Worm (Caenorhabditis elegans) whole organism, L1 larva: Measurements from ENCODE around the gene gba-3.
A peak's percentile ranks its signal among the peaks of the same experiment; 100 is the strongest.

Source experiments
- C04F5.9 ChIP-seq: sonication (generic microtip); optimal IDR thresholded peaks from 2 replicates; lab custom pipeline; 2016; ENCODE audit warnings: missing genetic modification characterization, missing compliant biosample characterization
- C34B4.2 ChIP-seq: sonication (generic microtip); optimal IDR thresholded peaks from 2 replicates; lab custom pipeline; 2017; ENCODE audit warnings: mild to moderate bottlenecking, missing genetic modification characterization, missing compliant biosample characterization
- F16B12.6 ChIP-seq: fragments of 150-350 bp; optimal IDR thresholded peaks from 2 replicates; lab custom pipeline; 2014; ENCODE audit warnings: missing biosample characterization, missing genetic modification characterization
- aha-1 ChIP-seq: fragments of 150-350 bp; optimal IDR thresholded peaks from 2 replicates; lab custom pipeline; 2014; ENCODE audit warnings: missing biosample characterization, missing genetic modification characterization
- aly-2 ChIP-seq: fragments of 150-350 bp; optimal IDR thresholded peaks from 2 replicates; lab custom pipeline; 2014; ENCODE audit warnings: missing biosample characterization, missing genetic modification characterization
- ama-1 ChIP-seq: fragments of 150-350 bp; optimal IDR thresholded peaks from 2 replicates; lab custom pipeline; 2014
- blmp-1 ChIP-seq: fragments of 150-350 bp; optimal IDR thresholded peaks from 2 replicates; lab custom pipeline; 2014; ENCODE audit warnings: missing biosample characterization, missing genetic modification characterization
- ceh-63 ChIP-seq: fragments of 200-800 bp; sonication (Bioruptor generic); optimal IDR thresholded peaks from 2 replicates; lab custom pipeline; 2018; ENCODE audit warnings: mild to moderate bottlenecking, missing genetic modification characterization, missing compliant biosample characterization
- ceh-8 ChIP-seq: fragments of 200-800 bp; sonication (Bioruptor generic); optimal IDR thresholded peaks from 2 replicates; lab custom pipeline; 2018; ENCODE audit warnings: mild to moderate bottlenecking, missing genetic modification characterization, moderate library complexity, missing compliant biosample characterization
- ceh-88 ChIP-seq: fragments of 200-800 bp; sonication (Bioruptor generic); IDR thresholded peaks from 2 replicates; pipeline ENCODE4 v1.3.6; 2022; ENCODE audit warnings: missing genetic modification characterization, missing compliant biosample characterization
- dpl-1 ChIP-seq, 3 experiments: fragments of 150-350 bp in 2 of 3; sonication (generic microtip) in 1 of 3; optimal IDR thresholded peaks; 2 replicates each; lab custom pipeline; 2014 to 2017; ENCODE audit warnings: missing biosample characterization in 3 of 3, missing genetic modification characterization in 3 of 3, missing genetic modification reagents in 3 of 3
- efl-1 ChIP-seq, 4 experiments: fragments of 150-350 bp; optimal IDR thresholded peaks in 3 of 4; peaks in 1 of 4; 1 replicate in 1 of 4; 2 replicates in 3 of 4; lab custom pipeline; 2014; ENCODE audit warnings: missing biosample characterization in 2 of 4, missing genetic modification characterization in 2 of 4, missing genetic modification reagents in 2 of 4
- efl-3 ChIP-seq: fragments of 200-800 bp; sonication (Bioruptor generic); optimal IDR thresholded peaks from 2 replicates; lab custom pipeline; 2018; ENCODE audit warnings: mild to moderate bottlenecking, missing genetic modification characterization, missing compliant biosample characterization
- egl-13 ChIP-seq: sonication (generic microtip); optimal IDR thresholded peaks from 2 replicates; lab custom pipeline; 2016; ENCODE audit warnings: missing genotype, missing genetic modification reagents, missing genetic modification characterization, missing compliant biosample characterization
- elt-3 ChIP-seq, 6 experiments: fragments of 150-350 bp in 1 of 6; sonication (generic microtip); optimal IDR thresholded peaks; 2 replicates each; lab custom pipeline; 2017 to 2018; ENCODE audit warnings: missing biosample characterization in 6 of 6, missing genetic modification characterization in 6 of 6, inconsistent platforms in 1 of 6
- fkh-10 ChIP-seq: sonication (generic microtip); optimal IDR thresholded peaks from 2 replicates; lab custom pipeline; 2017; ENCODE audit warnings: missing biosample characterization, missing genetic modification reagents, missing genetic modification characterization
- fos-1 ChIP-seq: fragments of 150-350 bp; optimal IDR thresholded peaks from 2 replicates; lab custom pipeline; 2014; ENCODE audit warnings: missing biosample characterization, missing genetic modification characterization
- grh-1 ChIP-seq: fragments of 200-800 bp; sonication (Bioruptor generic); IDR thresholded peaks from 2 replicates; pipeline ENCODE4 v1.3.6; 2022; ENCODE audit warnings: missing genetic modification reagents, missing genetic modification characterization, missing compliant biosample characterization
- irx-1 ChIP-seq: sonication (generic microtip); optimal IDR thresholded peaks from 2 replicates; lab custom pipeline; 2016; ENCODE audit warnings: missing genetic modification characterization, missing compliant biosample characterization
- jun-1 ChIP-seq: fragments of 150-350 bp; optimal IDR thresholded peaks from 2 replicates; lab custom pipeline; 2014; ENCODE audit warnings: missing biosample characterization, missing genetic modification reagents, missing genetic modification characterization
- lin-14 ChIP-seq: fragments of 200-800 bp; sonication (Bioruptor generic); optimal IDR thresholded peaks from 2 replicates; lab custom pipeline; 2018; ENCODE audit warnings: mild to moderate bottlenecking, missing genetic modification characterization, moderate library complexity, missing compliant biosample characterization
- lin-35 ChIP-seq, 2 experiments: fragments of 150-350 bp; optimal IDR thresholded peaks; 2 replicates each; lab custom pipeline; 2014; ENCODE audit warnings: missing biosample characterization in 2 of 2, missing genetic modification characterization in 2 of 2, missing genetic modification reagents in 2 of 2
- lin-39 ChIP-seq: fragments of 150-350 bp; optimal IDR thresholded peaks from 2 replicates; lab custom pipeline; 2014; ENCODE audit warnings: missing biosample characterization, missing genetic modification reagents, missing genetic modification characterization
- lir-3 ChIP-seq: sonication (generic microtip); optimal IDR thresholded peaks from 2 replicates; lab custom pipeline; 2016; ENCODE audit warnings: mild to moderate bottlenecking, missing genetic modification characterization, moderate library complexity, missing compliant biosample characterization; ENCODE audit not compliant: poor library complexity
- lsy-2 ChIP-seq, 2 experiments: fragments of 150-350 bp; optimal IDR thresholded peaks; 2 replicates each; lab custom pipeline; 2014; ENCODE audit warnings: missing biosample characterization in 2 of 2, missing genetic modification characterization in 2 of 2
- mdl-1 ChIP-seq, 2 experiments: fragments of 150-350 bp; optimal IDR thresholded peaks; 2 replicates each; lab custom pipeline; 2014 to 2017; ENCODE audit warnings: missing biosample characterization in 2 of 2, missing genetic modification characterization in 2 of 2, inconsistent platforms in 1 of 2
- nhr-12 ChIP-seq: sonication (generic microtip); optimal IDR thresholded peaks from 2 replicates; lab custom pipeline; 2017; ENCODE audit warnings: missing biosample characterization, missing genetic modification characterization
- nhr-20 ChIP-seq: sonication (generic microtip); optimal IDR thresholded peaks from 2 replicates; lab custom pipeline; 2016; ENCODE audit warnings: mild to moderate bottlenecking, missing genetic modification characterization, missing compliant biosample characterization
- nhr-237 ChIP-seq: fragments of 150-350 bp; optimal IDR thresholded peaks from 2 replicates; lab custom pipeline; 2014; ENCODE audit warnings: missing biosample characterization, missing genetic modification characterization
- nhr-47 ChIP-seq: sonication (generic microtip); optimal IDR thresholded peaks from 2 replicates; lab custom pipeline; 2016; ENCODE audit warnings: mild to moderate bottlenecking, missing genetic modification characterization, moderate library complexity, missing compliant biosample characterization
- nhr-71 ChIP-seq: sonication (generic microtip); optimal IDR thresholded peaks from 2 replicates; lab custom pipeline; 2016; ENCODE audit warnings: mild to moderate bottlenecking, missing genetic modification characterization, moderate library complexity, missing compliant biosample characterization
- nhr-85 ChIP-seq: sonication (generic microtip); peaks from one replicate; lab custom pipeline; 2016; ENCODE audit warnings: missing genetic modification characterization, inconsistent platforms, missing compliant biosample characterization
- pax-3 ChIP-seq: fragments of 200-800 bp; sonication (Bioruptor generic); optimal IDR thresholded peaks from 2 replicates; lab custom pipeline; 2018; ENCODE audit warnings: mild to moderate bottlenecking, missing genetic modification characterization, moderate library complexity, missing compliant biosample characterization
- skn-1 ChIP-seq: fragments of 150-350 bp; optimal IDR thresholded peaks from 2 replicates; lab custom pipeline; 2014; ENCODE audit warnings: missing biosample characterization, missing genetic modification characterization
- snu-23 ChIP-seq: sonication (generic microtip); optimal IDR thresholded peaks from 2 replicates; lab custom pipeline; 2016; ENCODE audit warnings: missing genetic modification characterization, missing compliant biosample characterization
- tbx-2 ChIP-seq: sonication (generic microtip); optimal IDR thresholded peaks from 2 replicates; lab custom pipeline; 2016; ENCODE audit warnings: missing genetic modification characterization, missing compliant biosample characterization
- unc-86 ChIP-seq: sonication (generic microtip); optimal IDR thresholded peaks from 2 replicates; lab custom pipeline; 2016; ENCODE audit warnings: missing genetic modification characterization, missing compliant biosample characterization
- vab-15 ChIP-seq: sonication (generic microtip); optimal IDR thresholded peaks from 2 replicates; lab custom pipeline; 2017; ENCODE audit warnings: missing genotype, mild to moderate bottlenecking, missing genetic modification characterization, missing compliant biosample characterization
- zip-4 ChIP-seq: fragments of 200-800 bp; sonication (Bioruptor generic); optimal IDR thresholded peaks from 2 replicates; lab custom pipeline; 2018; ENCODE audit warnings: mild to moderate bottlenecking, missing genetic modification characterization, moderate library complexity, missing compliant biosample characterization

gba-3 gene

ce11 chrIV:17471870-17472459, 1.2 kb upstream of the gba-3 start, which contains the start of gene epic-1:
TSS of gene epic-1 (minus strand) at chrIV:17471920.
- peak; percentile 27 for TF ChIP-seq nhr-20 (tag; lab: Kevin White, UChicago)
- TF ChIP-seq aha-1 (tag; lab: Kevin White, UChicago): no peak
- TF ChIP-seq grh-1 (GFP tag; lab: Robert Waterston, UW): peak; percentile 80
- TF ChIP-seq lsy-2 (tag; optimal IDR thresholded peaks at IDR 0.05; lab: Kevin White, UChicago): peak in 1 of 2 experiments; percentile 11
- no peak for TF ChIP-seq efl-1 (optimal IDR thresholded peaks at IDR 0.05; lab: Kevin White, UChicago)
- TF ChIP-seq efl-1 (GFP tag; optimal IDR thresholded peaks at IDR 0.05 in 1 of 2; lab: Kevin White, UChicago): peak in 1 of 2 experiments; percentile 38
- TF ChIP-seq nhr-85 (tag; lab: Kevin White, UChicago): peak; percentile 93
- TF ChIP-seq blmp-1 (tag; lab: Kevin White, UChicago): peak; percentile 95
- TF ChIP-seq lin-14: peak; percentile 82
- peak; percentile 57 for TF ChIP-seq snu-23
- TF ChIP-seq tbx-2: peak; percentile 13
- TF ChIP-seq dpl-1 (GFP tag; optimal IDR thresholded peaks at IDR 0.05; lab: Kevin White, UChicago): peak in 1 of 3 experiments; percentile 11
- TF ChIP-seq aly-2: no peak
- TF ChIP-seq pax-3 (tag; lab: Kevin White, UChicago): no peak
- TF ChIP-seq mdl-1 (tag; optimal IDR thresholded peaks at IDR 0.05; lab: Kevin White, UChicago): peak in 1 of 2 experiments; percentile 25
- no peak for TF ChIP-seq F16B12.6 (tag; lab: Kevin White, UChicago)
- peak; percentile 22 for TF ChIP-seq nhr-71
- TF ChIP-seq lin-35 (GFP tag; optimal IDR thresholded peaks at IDR 0.05; lab: Kevin White, UChicago): peak in 1 of 2 experiments; percentile 35
- TF ChIP-seq, all 84 proteins: peak for 13

ce11 chrIV:17474047-17474446, 913 bp downstream of the gba-3 start:
- no peak for TF ChIP-seq C04F5.9 (tag; lab: Kevin White, UChicago)
- TF ChIP-seq irx-1 (tag; lab: Kevin White, UChicago): no peak
- TF ChIP-seq blmp-1 (tag; lab: Kevin White, UChicago): peak; percentile 58
- TF ChIP-seq nhr-85 (tag; lab: Kevin White, UChicago): peak; percentile 69
- TF ChIP-seq, all 84 proteins: peak for 2

ce11 chrIV:17475242-17475641, 2.1 kb downstream of the gba-3 start, which contains the start of gene F11E6.9:
TSS of gene F11E6.9 (minus strand) at chrIV:17475342.
- TF ChIP-seq nhr-47 (tag; lab: Kevin White, UChicago) (no peak), elt-3 (tag; optimal IDR thresholded peaks at IDR 0.05; lab: Kevin White, UChicago) (no peak), fos-1 (tag; lab: Kevin White, UChicago) (no peak), ceh-88 (GFP tag; lab: Robert Waterston, UW) (no peak), zip-4 (GFP tag; lab: Kevin White, UChicago) (no peak), fkh-10 (no peak), lir-3 (tag; lab: Kevin White, UChicago) (no peak), C34B4.2 (tag; lab: Kevin White, UChicago) (no peak)

ce11 chrIV:17475743-17476142, 2.6 kb downstream of the gba-3 start, which contains the start of gene grl-24:
TSS of gene grl-24 (minus strand) at chrIV:17475843.
- TF ChIP-seq egl-13 (tag; lab: Kevin White, UChicago) (no peak), ama-1 (no peak)

ce11 chrIV:17483230-17483629, 10.1 kb downstream of the gba-3 start, which contains the start of gene rabr-2:
TSS of gene rabr-2 (minus strand) at chrIV:17483330.
- TF ChIP-seq skn-1 (tag; lab: Kevin White, UChicago) (no peak), efl-3 (no peak), ceh-8 (GFP tag; lab: Kevin White, UChicago) (no peak), ceh-63 (GFP tag; lab: Kevin White, UChicago) (no peak), nhr-12 (tag; lab: Kevin White, UChicago) (no peak), vab-15 (tag; lab: Kevin White, UChicago) (no peak), lin-39 (tag; lab: Kevin White, UChicago) (no peak), ama-1 (no peak), egl-13 (tag; lab: Kevin White, UChicago) (no peak), C04F5.9 (tag; lab: Kevin White, UChicago) (no peak), lin-14 (no peak), nhr-237 (tag; lab: Kevin White, UChicago) (no peak), nhr-71 (no peak), efl-1 (optimal IDR thresholded peaks at IDR 0.05; lab: Kevin White, UChicago) (no peak), efl-1 (GFP tag; optimal IDR thresholded peaks at IDR 0.05 in 1 of 2; lab: Kevin White, UChicago) (no peak), nhr-47 (tag; lab: Kevin White, UChicago) (no peak), lir-3 (tag; lab: Kevin White, UChicago) (no peak), unc-86 (tag; lab: Kevin White, UChicago) (no peak), pax-3 (tag; lab: Kevin White, UChicago) (no peak), jun-1 (tag; lab: Kevin White, UChicago) (no peak)
- TF ChIP-seq, all 84 proteins: peak for 0
